Fruit fly (Drosophila melanogaster): Measurements from ENCODE around the gene CG32266.

CG32266 gene

dm6 chr3L:3802677-3803076 is 12.1 kb downstream of the CG32266 start (continued):
- TF ChIP-seq Usf (GFP tag; optimal IDR thresholded peaks at IDR 0.05) (no peak), Antp (GFP tag; optimal IDR thresholded peaks at IDR 0.05) (peak; percentile 77), insv (GFP tag; optimal IDR thresholded peaks at IDR 0.05) (peak in 1 of 2 experiments; percentile 29), seq (GFP tag; IDR thresholded peaks at IDR 0.05) (peak; percentile 74), CG10565 (GFP tag; optimal IDR thresholded peaks at IDR 0.05) (no peak), CG4730 (GFP tag; IDR thresholded peaks at IDR 0.05) (peak; percentile 62), ash1 (GFP tag; optimal IDR thresholded peaks at IDR 0.05) (no peak), CG6683 (GFP tag; optimal IDR thresholded peaks at IDR 0.05) (peak; percentile 40), CG16863 (GFP tag; optimal IDR thresholded peaks at IDR 0.05) (peak; percentile 66), Dfd (GFP tag; optimal IDR thresholded peaks at IDR 0.05) (no peak), CG32532 (GFP tag; IDR thresholded peaks at IDR 0.05) (peak; percentile 87), CG16813 (GFP tag; IDR thresholded peaks at IDR 0.05; ENCODE audit: partially characterized antibody) (no peak), Dad (GFP tag; optimal IDR thresholded peaks at IDR 0.05) (peak; percentile 49), CrebB (tag; optimal IDR thresholded peaks at IDR 0.05) (peak; percentile 84), her (GFP tag; optimal IDR thresholded peaks at IDR 0.05) (peak; percentile 82), CG11695 (GFP tag; IDR thresholded peaks at IDR 0.05) (peak; percentile 74), CkIIα-i1 (GFP tag; IDR thresholded peaks at IDR 0.05) (no peak; the same call in 1 of the 2 replicates), CG12391 (tag; optimal IDR thresholded peaks at IDR 0.05) (peak; percentile 78), CG7786 (GFP tag; optimal IDR thresholded peaks at IDR 0.05) (peak; percentile 83), lilli (GFP tag; optimal IDR thresholded peaks at IDR 0.05) (peak; percentile 90), sug (tag; optimal IDR thresholded peaks at IDR 0.05) (peak; percentile 84), Lim3 (GFP tag; IDR thresholded peaks at IDR 0.05) (0 out of 2 replicates have a peak, but pooled peaks have one; percentile 48), CG6254 (GFP tag; optimal IDR thresholded peaks at IDR 0.05) (no peak), D19A (tag; optimal IDR thresholded peaks at IDR 0.05) (peak; percentile 18), CG18476 (GFP tag; optimal IDR thresholded peaks at IDR 0.05) (peak; percentile 23), CG6791 (GFP tag; IDR thresholded peaks at IDR 0.05; ENCODE audit: partially characterized antibody) (no peak), CG17568 (GFP tag; optimal IDR thresholded peaks at IDR 0.05) (peak; percentile 68), BEAF-32 (GFP tag; optimal IDR thresholded peaks at IDR 0.05) (no peak), sd (tag; optimal IDR thresholded peaks at IDR 0.05) (peak; percentile 53), ap (GFP tag; IDR thresholded peaks at IDR 0.05) (0 out of 2 replicates have a peak, but pooled peaks have one; percentile 41), CG10209 (GFP tag; optimal IDR thresholded peaks at IDR 0.05) (peak; percentile 79), al (GFP tag; IDR thresholded peaks at IDR 0.05) (peak; percentile 53; the same call in 1 of the 2 replicates), CG7928 (GFP tag; optimal IDR thresholded peaks at IDR 0.05) (peak; percentile 43), CG6854 (GFP tag; optimal IDR thresholded peaks at IDR 0.05) (peak; percentile 66), CG9797 (GFP tag; optimal IDR thresholded peaks at IDR 0.05) (no peak), Mes4 (GFP tag; optimal IDR thresholded peaks at IDR 0.05) (peak; percentile 54), CG12236 (GFP tag; optimal IDR thresholded peaks at IDR 0.05) (peak; percentile 44), dan (GFP tag; IDR thresholded peaks at IDR 0.05) (no peak), CG30403 (GFP tag; optimal IDR thresholded peaks at IDR 0.05) (peak; percentile 73), Med (GFP tag) (peak; percentile 98), CG1233 (GFP tag; optimal IDR thresholded peaks at IDR 0.05) (peak; percentile 67), CG12299 (tag; optimal IDR thresholded peaks at IDR 0.05) (peak; percentile 49), Opbp (GFP tag; IDR thresholded peaks at IDR 0.05; ENCODE audit: partially characterized antibody) (no peak), inv (GFP tag; IDR thresholded peaks at IDR 0.05; ENCODE audit: partially characterized antibody) (no peak), Stat92E (GFP tag; optimal IDR thresholded peaks at IDR 0.05) (no peak), CG8924 (tag; optimal IDR thresholded peaks at IDR 0.05) (peak; percentile 79), jing (GFP tag; optimal IDR thresholded peaks at IDR 0.05) (peak; percentile 33), sc (optimal IDR thresholded peaks at IDR 0.05) (no peak), sc (GFP tag; optimal IDR thresholded peaks at IDR 0.05) (peak; percentile 3), CG42726 (GFP tag; IDR thresholded peaks at IDR 0.05; ENCODE audit: partially characterized antibody) (no peak)

Measured in whole organism, embryonic.